Worm (Caenorhabditis elegans): ENCODE data around the gene che-7.

DNA sequence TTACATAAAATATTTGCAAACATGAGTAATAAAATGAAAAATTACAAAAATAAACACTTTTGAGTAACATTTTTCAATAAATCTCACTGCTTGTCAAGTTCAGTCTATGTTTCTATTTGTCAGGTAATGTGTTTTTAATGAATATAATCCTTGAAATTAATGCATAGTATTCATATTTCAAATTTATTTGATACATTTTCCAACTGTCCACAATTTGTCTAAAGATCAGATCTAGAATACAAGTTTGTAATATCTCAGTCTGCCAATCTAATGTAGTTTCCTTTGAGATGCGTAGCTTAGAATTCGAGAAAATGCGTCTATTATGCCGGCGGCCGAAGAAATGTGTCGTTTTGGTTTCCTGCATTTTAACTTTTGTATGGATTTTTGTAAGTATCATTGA is 25.4 kb downstream of the che-7 start, which contains the start of gene Y97E10B.1:
- TF ChIP-seq ama-1 (optimal IDR thresholded peaks at IDR 0.05) (no peak), gmeb-1 (tag; optimal IDR thresholded peaks at IDR 0.05) (no peak), nhr-12 (tag; optimal IDR thresholded peaks at IDR 0.05) (no peak), egl-27 (tag; optimal IDR thresholded peaks at IDR 0.05) (no peak), peb-1 (tag; optimal IDR thresholded peaks at IDR 0.05) (no peak), nhr-77 (tag; optimal IDR thresholded peaks at IDR 0.05) (no peak), F13H6.1 (tag; optimal IDR thresholded peaks at IDR 0.05) (no peak), R02D3.7 (tag; optimal IDR thresholded peaks at IDR 0.05) (no peak)

All from whole organism, L2 larva.